Fruit fly (Drosophila melanogaster) whole organism, adult: ENCODE results near the gene CG14089.

ENCODE experiments used
- CG11617 ChIP-seq: fragments of 200-800 bp; sonication (Bioruptor generic); optimal IDR thresholded peaks from 2 replicates; lab custom pipeline; 2017; ENCODE audit warnings: mild to moderate bottlenecking, missing biosample characterization, missing genetic modification reagents, missing genetic modification characterization
- CG12768 ChIP-seq: fragments of 200-800 bp; sonication (Bioruptor generic); optimal IDR thresholded peaks from 2 replicates; lab custom pipeline; 2017; ENCODE audit warnings: missing biosample characterization, missing genetic modification characterization, mild to moderate bottlenecking, moderate library complexity, missing genetic modification reagents
- CG14711 ChIP-seq: fragments of 200-800 bp; sonication (Bioruptor generic); optimal IDR thresholded peaks from 2 replicates; lab custom pipeline; 2018; ENCODE audit warnings: missing biosample characterization, mild to moderate bottlenecking, missing genetic modification characterization, moderate library complexity
- CG1620 ChIP-seq: fragments of 200-800 bp; sonication (Bioruptor generic); optimal IDR thresholded peaks from 2 replicates; lab custom pipeline; 2016; ENCODE audit warnings: missing biosample characterization, missing genetic modification characterization
- CG33017 ChIP-seq: fragments of 200-800 bp; sonication (Bioruptor generic); optimal IDR thresholded peaks from 2 replicates; lab custom pipeline; 2018; ENCODE audit warnings: missing biosample characterization, mild to moderate bottlenecking, missing genetic modification characterization, moderate library complexity
- CG5204 ChIP-seq: fragments of 200-800 bp; sonication (Bioruptor generic); optimal IDR thresholded peaks from 2 replicates; lab custom pipeline; 2016; ENCODE audit warnings: missing biosample characterization, missing genetic modification characterization
- CG7045 ChIP-seq: fragments of 200-800 bp; sonication (Bioruptor generic); optimal IDR thresholded peaks from 2 replicates; lab custom pipeline; 2017; ENCODE audit warnings: missing biosample characterization, mild to moderate bottlenecking, missing genetic modification characterization
- CG7101 ChIP-seq: fragments of 200-800 bp; sonication (Bioruptor generic); optimal IDR thresholded peaks from 2 replicates; lab custom pipeline; 2018; ENCODE audit warnings: missing biosample characterization, mild to moderate bottlenecking, missing genetic modification characterization, moderate library complexity
- Clk ChIP-seq: fragments of 200-800 bp; sonication (Bioruptor generic); optimal IDR thresholded peaks from 2 replicates; lab custom pipeline; 2017; ENCODE audit warnings: missing biosample characterization, missing genetic modification characterization
- Crg-1 ChIP-seq: fragments of 200-800 bp; sonication (Bioruptor generic); optimal IDR thresholded peaks from 2 replicates; lab custom pipeline; 2016; ENCODE audit warnings: missing biosample characterization, missing genetic modification characterization
- Hr96 ChIP-seq: fragments of 200-800 bp; sonication (Bioruptor generic); optimal IDR thresholded peaks from 2 replicates; lab custom pipeline; 2016; ENCODE audit warnings: missing biosample characterization, missing genetic modification characterization
- Mnt ChIP-seq: fragments of 200-800 bp; sonication (Bioruptor generic); optimal IDR thresholded peaks from 2 replicates; lab custom pipeline; 2016; ENCODE audit warnings: missing biosample characterization, mild to moderate bottlenecking, missing genetic modification characterization
- bab1 ChIP-seq: fragments of 200-800 bp; sonication (Bioruptor generic); optimal IDR thresholded peaks from 3 replicates; lab custom pipeline; 2019; ENCODE audit warnings: missing biosample characterization, mild to moderate bottlenecking, missing genetic modification characterization, moderate library complexity
- cic ChIP-seq: fragments of 200-800 bp; sonication (Bioruptor generic); optimal IDR thresholded peaks from 2 replicates; lab custom pipeline; 2017; ENCODE audit warnings: missing biosample characterization, mild to moderate bottlenecking, missing genetic modification characterization, moderate library complexity
- cnc ChIP-seq, 2 experiments: fragments of >200 bp; optimal IDR thresholded peaks; 2 replicates each; lab custom pipeline; 2017
- kay ChIP-seq: fragments of 200-800 bp; sonication (Bioruptor generic); peaks from one replicate; lab custom pipeline; 2016; ENCODE audit warnings: missing biosample characterization, missing genetic modification characterization, borderline replicate concordance
- ovo ChIP-seq: fragments of 200-800 bp; sonication (Bioruptor generic); optimal IDR thresholded peaks from 2 replicates; lab custom pipeline; 2016; ENCODE audit warnings: missing biosample characterization, missing genetic modification characterization
- pad ChIP-seq: fragments of 200-800 bp; sonication (Bioruptor generic); optimal IDR thresholded peaks from 3 replicates; lab custom pipeline; 2017; ENCODE audit warnings: missing biosample characterization, missing genetic modification characterization, mild to moderate bottlenecking, moderate library complexity, missing genetic modification reagents
- tj ChIP-seq: fragments of 200-800 bp; sonication (Bioruptor generic); optimal IDR thresholded peaks from 3 replicates; lab custom pipeline; 2017; ENCODE audit warnings: missing biosample characterization, mild to moderate bottlenecking, missing genetic modification characterization, moderate library complexity
- toe ChIP-seq: fragments of 200-800 bp; sonication (Bioruptor generic); optimal IDR thresholded peaks from 2 replicates; lab custom pipeline; 2016; ENCODE audit warnings: missing biosample characterization, missing genetic modification characterization

Gene CG14089

dm6 chr3L:19291465-19292413, 11.1 kb upstream of the CG14089 start:
- no peak for TF ChIP-seq CG11617 (GFP tag; lab: Kevin White, UChicago)
- TF ChIP-seq CG5204 (GFP tag; lab: Kevin White, UChicago) = no peak
- no peak for TF ChIP-seq CG7101
- TF ChIP-seq bab1 (GFP tag; lab: Kevin White, UChicago) = no peak
- no peak for TF ChIP-seq Hr96 (GFP tag; lab: Kevin White, UChicago)

dm6 chr3L:19289411-19289810, 8.8 kb upstream of the CG14089 start:
- TF ChIP-seq tj (no peak), CG1620 (GFP tag; lab: Kevin White, UChicago) (no peak), Mnt (GFP tag; lab: Kevin White, UChicago) (no peak), toe (no peak), cic (GFP tag; lab: Kevin White, UChicago) (no peak), Clk (GFP tag; lab: Kevin White, UChicago) (no peak), CG11617 (GFP tag; lab: Kevin White, UChicago) (no peak), kay (GFP tag; lab: Kevin White, UChicago) (no peak), ovo (no peak), CG33017 (tag; lab: Kevin White, UChicago) (no peak), CG12768 (no peak), CG7045 (GFP tag; lab: Kevin White, UChicago) (no peak), pad (GFP tag; lab: Kevin White, UChicago) (no peak), CG5204 (GFP tag; lab: Kevin White, UChicago) (no peak), CG14711 (no peak), CG7101 (no peak), Hr96 (GFP tag; lab: Kevin White, UChicago) (no peak), Crg-1 (GFP tag; lab: Kevin White, UChicago) (no peak)

dm6 chr3L:19288395-19288969, 7.9 kb upstream of the CG14089 start:
- peak; percentile 39 for TF ChIP-seq CG11617 (GFP tag; lab: Kevin White, UChicago)
- no peak for TF ChIP-seq cnc (optimal IDR thresholded peaks at IDR 0.05; lab: Kevin White, UChicago)
- no peak for TF ChIP-seq pad (GFP tag; lab: Kevin White, UChicago)
- TF ChIP-seq Mnt (GFP tag; lab: Kevin White, UChicago) = peak; percentile 52
- no peak for TF ChIP-seq CG14711

dm6 chr3L:19280283-19280682, 317 bp downstream of the CG14089 start:
- TF ChIP-seq Mnt (GFP tag; lab: Kevin White, UChicago) (no peak), CG5204 (GFP tag; lab: Kevin White, UChicago) (no peak), toe (no peak), ovo (no peak), CG14711 (no peak), bab1 (GFP tag; lab: Kevin White, UChicago) (no peak), Crg-1 (GFP tag; lab: Kevin White, UChicago) (no peak), cic (GFP tag; lab: Kevin White, UChicago) (no peak), cnc (optimal IDR thresholded peaks at IDR 0.05; lab: Kevin White, UChicago) (no peak), CG11617 (GFP tag; lab: Kevin White, UChicago) (no peak), CG7045 (GFP tag; lab: Kevin White, UChicago) (no peak), Clk (GFP tag; lab: Kevin White, UChicago) (no peak), CG12768 (no peak), pad (GFP tag; lab: Kevin White, UChicago) (no peak), tj (no peak), Hr96 (GFP tag; lab: Kevin White, UChicago) (no peak), CG1620 (GFP tag; lab: Kevin White, UChicago) (no peak), kay (GFP tag; lab: Kevin White, UChicago) (no peak), CG33017 (tag; lab: Kevin White, UChicago) (no peak), CG7101 (no peak)

- no peak for TF ChIP-seq CG11617 (GFP tag; lab: Kevin White, UChicago)
- no peak for TF ChIP-seq Clk (GFP tag; lab: Kevin White, UChicago)
- TF ChIP-seq Mnt (GFP tag; lab: Kevin White, UChicago) = no peak
- TF ChIP-seq CG5204 (GFP tag; lab: Kevin White, UChicago) = no peak
- TF ChIP-seq tj = no peak
- TF ChIP-seq CG14711 = no peak
- no peak for TF ChIP-seq Crg-1 (GFP tag; lab: Kevin White, UChicago)
- TF ChIP-seq CG1620 (GFP tag; lab: Kevin White, UChicago) = no peak
- TF ChIP-seq cic (GFP tag; lab: Kevin White, UChicago) = no peak
- TF ChIP-seq Hr96 (GFP tag; lab: Kevin White, UChicago) = no peak
- no peak for TF ChIP-seq bab1 (GFP tag; lab: Kevin White, UChicago)
- TF ChIP-seq CG33017 (tag; lab: Kevin White, UChicago) = no peak
- no peak for TF ChIP-seq ovo
- TF ChIP-seq pad (GFP tag; lab: Kevin White, UChicago) = no peak
- TF ChIP-seq toe = no peak
- TF ChIP-seq cnc (optimal IDR thresholded peaks at IDR 0.05; lab: Kevin White, UChicago) = no peak
Observed at dm6 chr3L:19275491-19275890, 5.1 kb downstream of the CG14089 start, which contains the start of gene CG14086. Gene CG14086, plus strand, starts transcription at chr3L:19275791.

dm6 chr3L:19270542-19270941, 10.1 kb downstream of the CG14089 start, which contains the start of gene CG14088:
Gene CG14088, minus strand, starts transcription at chr3L:19270642.
- TF ChIP-seq CG12768 (no peak), ovo (no peak), cnc (optimal IDR thresholded peaks at IDR 0.05; lab: Kevin White, UChicago) (no peak), Clk (GFP tag; lab: Kevin White, UChicago) (no peak), CG33017 (tag; lab: Kevin White, UChicago) (no peak), Hr96 (GFP tag; lab: Kevin White, UChicago) (no peak), Crg-1 (GFP tag; lab: Kevin White, UChicago) (no peak), CG14711 (no peak), cic (GFP tag; lab: Kevin White, UChicago) (no peak)
